Worm (Caenorhabditis elegans) whole organism, midembryonic: ENCODE measurements around the gene srh-269.

Experiments used
- cog-1 ChIP-seq: sonication (generic microtip); optimal IDR thresholded peaks from 2 replicates; lab custom pipeline; 2016; ENCODE audit warnings: missing genetic modification characterization, missing compliant biosample characterization
- flt-1 ChIP-seq: fragments of 200-800 bp; sonication (Bioruptor generic); IDR thresholded peaks from 2 replicates; pipeline ENCODE4 v1.3.6; 2022; ENCODE audit warnings: missing genetic modification characterization, missing compliant biosample characterization
- klf-2 ChIP-seq: fragments of 200-800 bp; sonication (Bioruptor generic); conservative IDR thresholded peaks from 2 replicates; pipeline ENCODE4 v1.3.6; 2022; ENCODE audit warnings: missing genetic modification reagents, missing genetic modification characterization, missing compliant biosample characterization
- med-1 ChIP-seq: sonication (generic microtip); optimal IDR thresholded peaks from 2 replicates; lab custom pipeline; 2017; ENCODE audit warnings: missing genetic modification characterization, mild to moderate bottlenecking, missing compliant biosample characterization, antibody characterized with exemption, missing genetic modification reagents; ENCODE audit not compliant: insufficient read depth
- ref-1 ChIP-seq: fragments of 200-800 bp; sonication (Bioruptor generic); conservative IDR thresholded peaks from 2 replicates; pipeline ENCODE4 v1.3.6; 2022; ENCODE audit warnings: missing genetic modification reagents, missing genetic modification characterization, missing compliant biosample characterization
- tab-1 ChIP-seq: fragments of 200-800 bp; sonication (Bioruptor generic); IDR thresholded peaks from 2 replicates; pipeline ENCODE4 v1.3.6; 2022; ENCODE audit warnings: missing genetic modification characterization, missing compliant biosample characterization
- ztf-23 ChIP-seq: fragments of 200-800 bp; sonication (Bioruptor generic); IDR thresholded peaks from 2 replicates; pipeline ENCODE4 v1.3.6; 2022; ENCODE audit warnings: missing genetic modification reagents, missing genetic modification characterization, missing compliant biosample characterization
- ztf-29 ChIP-seq: fragments of 200-800 bp; sonication (Bioruptor generic); IDR thresholded peaks from 2 replicates; pipeline ENCODE4 v1.3.6; 2022; ENCODE audit warnings: missing genetic modification reagents, missing genetic modification characterization, missing compliant biosample characterization

- TF ChIP-seq flt-1 (GFP tag; lab: Robert Waterston, UW) (no peak), ztf-29 (GFP tag; lab: Robert Waterston, UW) (no peak), cog-1 (no peak), med-1 (GFP tag; lab: Kevin White, UChicago) (no peak), ztf-23 (GFP tag; lab: Robert Waterston, UW) (no peak), tab-1 (GFP tag; lab: Robert Waterston, UW) (no peak), ref-1 (GFP tag; lab: Robert Waterston, UW) (no peak), klf-2 (GFP tag; lab: Robert Waterston, UW) (no peak)
These were observed 18.7 kb downstream of the srh-269 start, which contains the start of gene str-149 for ce11 chrV:16573168-16573567.
